Worm (Caenorhabditis elegans): ENCODE data around the gene sws-1.
A peak's percentile ranks its signal among the peaks of the same experiment; 100 is the strongest.

The sws-1 gene

ce11 chrV:19001656-19002055, 20.4 kb upstream of the sws-1 start, which contains the start of gene Y39B6A.33:
TSS of gene Y39B6A.33 (plus strand) at chrV:19001956.
- TF ChIP-seq zag-1 (tag; optimal IDR thresholded peaks at IDR 0.05) (no peak), fkh-4 (tag; optimal IDR thresholded peaks at IDR 0.05; ENCODE audit: borderline replicate concordance) (no peak)

ce11 chrV:19001016-19001415, 19.7 kb upstream of the sws-1 start, which contains the start of gene Y39B6A.34:
TSS of gene Y39B6A.34 (plus strand) at chrV:19001018.
- TF ChIP-seq nhr-84 (tag; optimal IDR thresholded peaks at IDR 0.05) (no peak), ztf-4 (tag; optimal IDR thresholded peaks at IDR 0.05) (peak; percentile 33), unc-30 (tag; optimal IDR thresholded peaks at IDR 0.05) (no peak), tbx-2 (tag; optimal IDR thresholded peaks at IDR 0.05) (peak; percentile 15), ets-5 (GFP tag; IDR thresholded peaks at IDR 0.05) (no peak), Y116A8C.19 (tag; optimal IDR thresholded peaks at IDR 0.05; ENCODE audit: borderline replicate concordance) (no peak), lin-39 (tag; optimal IDR thresholded peaks at IDR 0.05) (no peak), nhr-90 (tag; optimal IDR thresholded peaks at IDR 0.05; ENCODE audit: poor library complexity) (no peak), irx-1 (tag; optimal IDR thresholded peaks at IDR 0.05) (no peak), isw-1 (GFP tag; IDR thresholded peaks at IDR 0.05) (no peak), mef-2 (tag; optimal IDR thresholded peaks at IDR 0.05) (no peak), pqm-1 (tag; optimal IDR thresholded peaks at IDR 0.05) (no peak), ceh-88 (GFP tag; IDR thresholded peaks at IDR 0.05) (no peak), alr-1 (tag; optimal IDR thresholded peaks at IDR 0.05; ENCODE audit: borderline replicate concordance) (no peak), fkh-8 (tag; optimal IDR thresholded peaks at IDR 0.05) (no peak), nhr-237 (tag; optimal IDR thresholded peaks at IDR 0.05) (no peak), mep-1 (tag; optimal IDR thresholded peaks at IDR 0.05) (no peak), aly-2 (tag; optimal IDR thresholded peaks at IDR 0.05) (no peak), nhr-28 (tag; optimal IDR thresholded peaks at IDR 0.05) (no peak), aha-1 (tag; optimal IDR thresholded peaks at IDR 0.05) (no peak), unc-62 (GFP tag; optimal IDR thresholded peaks at IDR 0.05) (no peak), ceh-90 (tag; optimal IDR thresholded peaks at IDR 0.05) (no peak), blmp-1 (tag; optimal IDR thresholded peaks at IDR 0.05) (no peak), nhr-12 (tag; optimal IDR thresholded peaks at IDR 0.05) (no peak), pag-3 (tag; optimal IDR thresholded peaks at IDR 0.05; ENCODE audit: borderline replicate concordance, insufficient read depth) (no peak), hlh-4 (tag; optimal IDR thresholded peaks at IDR 0.05) (no peak), egl-27 (tag; optimal IDR thresholded peaks at IDR 0.05) (no peak), lsy-2 (tag; optimal IDR thresholded peaks at IDR 0.05) (peak; percentile 11 to 48), C04F5.9 (tag; optimal IDR thresholded peaks at IDR 0.05) (no peak), snu-23 (GFP tag; optimal IDR thresholded peaks at IDR 0.05) (peak; percentile 38), efl-3 (GFP tag; optimal IDR thresholded peaks at IDR 0.05) (no peak), nhr-71 (tag; optimal IDR thresholded peaks at IDR 0.05) (peak; percentile 45), F16B12.6 (tag; optimal IDR thresholded peaks at IDR 0.05) (no peak), lin-35 (GFP tag; optimal IDR thresholded peaks at IDR 0.05) (peak in 1 of 2 experiments; percentile 30), sptf-1 (tag; optimal IDR thresholded peaks at IDR 0.05) (no peak), nhr-76 (tag; optimal IDR thresholded peaks at IDR 0.05) (no peak), snpc-4 (tag; optimal IDR thresholded peaks at IDR 0.05) (no peak), mdl-1 (tag; optimal IDR thresholded peaks at IDR 0.05) (no peak), efl-1 (optimal IDR thresholded peaks at IDR 0.05) (peak; percentile 2 to 40), efl-1 (GFP tag; optimal IDR thresholded peaks at IDR 0.05 in 1 of 2) (peak; percentile 31 to 76), grh-1 (GFP tag; IDR thresholded peaks at IDR 0.05) (no peak), C34B4.2 (tag; optimal IDR thresholded peaks at IDR 0.05) (no peak), nhr-11 (tag; optimal IDR thresholded peaks at IDR 0.05) (no peak), zip-4 (GFP tag; optimal IDR thresholded peaks at IDR 0.05) (no peak), lin-15B (tag; optimal IDR thresholded peaks at IDR 0.05) (no peak), mab-9 (GFP tag; IDR thresholded peaks at IDR 0.05) (no peak), nhr-20 (tag; optimal IDR thresholded peaks at IDR 0.05) (no peak), C16A3.4 (tag; optimal IDR thresholded peaks at IDR 0.05) (peak; percentile 1), nhr-47 (tag; optimal IDR thresholded peaks at IDR 0.05) (no peak), dsc-1 (tag; optimal IDR thresholded peaks at IDR 0.05) (peak; percentile 23), swsn-7 (tag; optimal IDR thresholded peaks at IDR 0.05) (peak; percentile 36)

Data from whole organism, L1 larva.